Fruit fly (Drosophila melanogaster): ENCODE measurements around the gene CG12310.

CG12310 gene

dm6 chr3L:15061605-15062004, 11.0 kb upstream of the CG12310 start, which contains the start of gene CG13460:
TSS of gene CG13460 (minus strand) at chr3L:15061705.
- TF ChIP-seq fd59A (GFP tag; optimal IDR thresholded peaks at IDR 0.05), result no peak
- no peak for TF ChIP-seq CG6163 (GFP tag; IDR thresholded peaks at IDR 0.05)
- no peak for TF ChIP-seq CG15336 (GFP tag; IDR thresholded peaks at IDR 0.05)
- TF ChIP-seq Sox15 (GFP tag; optimal IDR thresholded peaks at IDR 0.05), result no peak
- no peak for TF ChIP-seq CG6808 (GFP tag; optimal IDR thresholded peaks at IDR 0.05)
- no peak for TF ChIP-seq CG6792 (GFP tag; optimal IDR thresholded peaks at IDR 0.05)
- no peak for TF ChIP-seq fd85E (GFP tag; optimal IDR thresholded peaks at IDR 0.05)
- TF ChIP-seq Sox14 (GFP tag; optimal IDR thresholded peaks at IDR 0.05), result no peak
- TF ChIP-seq Eip75B (GFP tag; optimal IDR thresholded peaks at IDR 0.05), result no peak
- TF ChIP-seq net (GFP tag; optimal IDR thresholded peaks at IDR 0.05), result no peak

dm6 chr3L:15054477-15054876, 3.9 kb upstream of the CG12310 start, which contains the start of gene EAChm:
TSS of gene EAChm (plus strand) at chr3L:15054777.
- TF ChIP-seq CG34406 (GFP tag; optimal IDR thresholded peaks at IDR 0.05) (no peak), CG9139 (GFP tag; optimal IDR thresholded peaks at IDR 0.05) (no peak), fd59A (GFP tag; optimal IDR thresholded peaks at IDR 0.05) (no peak), CG31627 (GFP tag; optimal IDR thresholded peaks at IDR 0.05) (no peak), CG8632 (GFP tag; optimal IDR thresholded peaks at IDR 0.05) (no peak), CG6276 (GFP tag; optimal IDR thresholded peaks at IDR 0.05) (no peak), CG8319 (GFP tag; optimal IDR thresholded peaks at IDR 0.05) (no peak), pdm3 (GFP tag; optimal IDR thresholded peaks at IDR 0.05) (no peak), eg (GFP tag; IDR thresholded peaks at IDR 0.05) (no peak), CG7368 (GFP tag; optimal IDR thresholded peaks at IDR 0.05) (no peak), Met (GFP tag; optimal IDR thresholded peaks at IDR 0.05) (no peak), spab (GFP tag; optimal IDR thresholded peaks at IDR 0.05) (no peak), CG10669 (GFP tag; optimal IDR thresholded peaks at IDR 0.05) (no peak), net (GFP tag; optimal IDR thresholded peaks at IDR 0.05) (no peak), Ets21C (GFP tag; optimal IDR thresholded peaks at IDR 0.05) (no peak), salr (GFP tag; optimal IDR thresholded peaks at IDR 0.05) (no peak)

- TF ChIP-seq fkh (GFP tag; optimal IDR thresholded peaks at IDR 0.05), result peak; percentile 62
- no peak for TF ChIP-seq CG9139 (GFP tag; optimal IDR thresholded peaks at IDR 0.05)
- no peak for TF ChIP-seq vri (GFP tag; optimal IDR thresholded peaks at IDR 0.05)
These were observed 3.4 kb upstream of the CG12310 start, which contains the start of gene CG18649 for dm6 chr3L:15054035-15054434. TSS of gene CG18649 (minus strand) at chr3L:15054135.

- TF ChIP-seq CG8119 (GFP tag; IDR thresholded peaks at IDR 0.05), result no peak
- no peak for TF ChIP-seq Met (GFP tag; optimal IDR thresholded peaks at IDR 0.05)
- TF ChIP-seq CG3032 (tag; optimal IDR thresholded peaks at IDR 0.05), result no peak
- TF ChIP-seq Sox15 (GFP tag; optimal IDR thresholded peaks at IDR 0.05), result no peak
- no peak for TF ChIP-seq Ets21C (GFP tag; optimal IDR thresholded peaks at IDR 0.05)
- no peak for TF ChIP-seq Sox102F (GFP tag; optimal IDR thresholded peaks at IDR 0.05)
- no peak for TF ChIP-seq esn (GFP tag; optimal IDR thresholded peaks at IDR 0.05)
- TF ChIP-seq net (GFP tag; optimal IDR thresholded peaks at IDR 0.05), result no peak
- no peak for TF ChIP-seq CG8632 (GFP tag; optimal IDR thresholded peaks at IDR 0.05)
- no peak for TF ChIP-seq CG16779 (tag; optimal IDR thresholded peaks at IDR 0.05)
- no peak for TF ChIP-seq CG32006 (GFP tag; optimal IDR thresholded peaks at IDR 0.05)
- no peak for TF ChIP-seq CG4318 (GFP tag; optimal IDR thresholded peaks at IDR 0.05)
- no peak for TF ChIP-seq OdsH (GFP tag; optimal IDR thresholded peaks at IDR 0.05)
- no peak for TF ChIP-seq cyc (GFP tag; optimal IDR thresholded peaks at IDR 0.05)
- no peak for TF ChIP-seq CG7368 (GFP tag; optimal IDR thresholded peaks at IDR 0.05)
These were observed 2.6 kb upstream of the CG12310 start, which contains the start of gene CG43680 for dm6 chr3L:15053251-15053650. TSS of gene CG43680 (minus strand) at chr3L:15053351.

All from whole organism, prepupa.